Worm (Caenorhabditis elegans) whole organism, late embryonic: ENCODE results near the gene Y38F1A.7.
"Not testable (repeated sequence)": the region's sequence is repeated elsewhere in the genome, so short reads cannot be mapped to it uniquely, and the experiment has no call there.

Experiments
- C08G9.2 ChIP-seq: sonication (generic microtip); optimal IDR thresholded peaks from 2 replicates; lab custom pipeline; 2016; ENCODE audit warnings: mild to moderate bottlenecking, missing genetic modification characterization, moderate library complexity, missing compliant biosample characterization
- C38D4.7 ChIP-seq: fragments of 200-800 bp; sonication (Bioruptor generic); optimal IDR thresholded peaks from 2 replicates; lab custom pipeline; 2018; ENCODE audit warnings: mild to moderate bottlenecking, missing genetic modification characterization, moderate library complexity, missing compliant biosample characterization
- F13H6.1 ChIP-seq: sonication (generic microtip); optimal IDR thresholded peaks from 2 replicates; lab custom pipeline; 2016; ENCODE audit warnings: missing genetic modification characterization, missing compliant biosample characterization
- K09A11.1 ChIP-seq: sonication (generic microtip); optimal IDR thresholded peaks from 2 replicates; lab custom pipeline; 2017; ENCODE audit warnings: antibody characterized with exemption, mild to moderate bottlenecking, missing genetic modification characterization, missing compliant biosample characterization; ENCODE audit not compliant: insufficient read depth
- T23F11.4 ChIP-seq: fragments of 200-800 bp; sonication (Bioruptor generic); optimal IDR thresholded peaks from 2 replicates; lab custom pipeline; 2018; ENCODE audit warnings: mild to moderate bottlenecking, missing genetic modification characterization, missing compliant biosample characterization
- Y22D7AL.16 ChIP-seq: sonication (generic microtip); optimal IDR thresholded peaks from 2 replicates; lab custom pipeline; 2016; ENCODE audit warnings: missing genetic modification characterization, missing compliant biosample characterization
- ama-1 ChIP-seq: fragments of 150-350 bp; optimal IDR thresholded peaks from 2 replicates; lab custom pipeline; 2014
- ceh-18 ChIP-seq: sonication (generic microtip); optimal IDR thresholded peaks from 2 replicates; lab custom pipeline; 2016; ENCODE audit warnings: missing genetic modification characterization, missing compliant biosample characterization
- ceh-2 ChIP-seq: sonication (generic microtip); optimal IDR thresholded peaks from 2 replicates; lab custom pipeline; 2016; ENCODE audit warnings: missing genotype, missing genetic modification characterization, missing compliant biosample characterization
- ceh-24 ChIP-seq: sonication (generic microtip); optimal IDR thresholded peaks from 2 replicates; lab custom pipeline; 2016; ENCODE audit warnings: mild to moderate bottlenecking, missing genetic modification characterization, missing compliant biosample characterization
- ceh-31 ChIP-seq: sonication (generic microtip); optimal IDR thresholded peaks from 2 replicates; lab custom pipeline; 2016; ENCODE audit warnings: missing genetic modification characterization, missing compliant biosample characterization
- ceh-45 ChIP-seq: fragments of 200-800 bp; sonication (Bioruptor generic); IDR thresholded peaks from 2 replicates; pipeline ENCODE4 v1.3.6; 2022; ENCODE audit warnings: missing genetic modification reagents, missing genetic modification characterization, missing compliant biosample characterization
- ceh-48 ChIP-seq: sonication (generic microtip); optimal IDR thresholded peaks from 2 replicates; lab custom pipeline; 2016; ENCODE audit warnings: missing genetic modification characterization, inconsistent platforms, missing compliant biosample characterization
- ceh-6 ChIP-seq: fragments of 200-800 bp; sonication (Bioruptor generic); optimal IDR thresholded peaks from 2 replicates; lab custom pipeline; 2018; ENCODE audit warnings: mild to moderate bottlenecking, missing genetic modification characterization, missing compliant biosample characterization
- dmd-4 ChIP-seq: sonication (generic microtip); optimal IDR thresholded peaks from 2 replicates; lab custom pipeline; 2016; ENCODE audit warnings: borderline replicate concordance, missing genetic modification characterization, missing compliant biosample characterization
- dve-1 ChIP-seq: sonication (generic microtip); optimal IDR thresholded peaks from 2 replicates; lab custom pipeline; 2017; ENCODE audit warnings: antibody characterized with exemption, mild to moderate bottlenecking, missing genetic modification characterization, missing compliant biosample characterization
- elt-4 ChIP-seq: sonication (generic microtip); optimal IDR thresholded peaks from 2 replicates; lab custom pipeline; 2016; ENCODE audit warnings: missing genetic modification characterization, missing compliant biosample characterization
- ets-4 ChIP-seq: sonication (generic microtip); optimal IDR thresholded peaks from 2 replicates; lab custom pipeline; 2016; ENCODE audit warnings: missing genetic modification characterization, missing compliant biosample characterization
- eyg-1 ChIP-seq: sonication (generic microtip); optimal IDR thresholded peaks from 2 replicates; lab custom pipeline; 2016; ENCODE audit warnings: missing genotype, missing genetic modification characterization, missing compliant biosample characterization
- gmeb-2 ChIP-seq: sonication (generic microtip); optimal IDR thresholded peaks from 2 replicates; lab custom pipeline; 2016; ENCODE audit warnings: missing genetic modification characterization, inconsistent platforms, missing compliant biosample characterization
- hlh-30 ChIP-seq: sonication (generic microtip); optimal IDR thresholded peaks from 2 replicates; lab custom pipeline; 2017; ENCODE audit warnings: antibody characterized with exemption, missing genetic modification characterization, missing compliant biosample characterization; ENCODE audit not compliant: insufficient read depth
- hlh-6 ChIP-seq: sonication (generic microtip); optimal IDR thresholded peaks from 2 replicates; lab custom pipeline; 2016; ENCODE audit warnings: missing genotype, missing genetic modification characterization, missing compliant biosample characterization
- hlh-8 ChIP-seq: sonication (generic microtip); optimal IDR thresholded peaks from 2 replicates; lab custom pipeline; 2016; ENCODE audit warnings: missing genotype, missing genetic modification characterization, missing compliant biosample characterization
- lin-11 ChIP-seq: fragments of 200-800 bp; sonication (Bioruptor generic); optimal IDR thresholded peaks from 2 replicates; lab custom pipeline; 2018; ENCODE audit warnings: mild to moderate bottlenecking, missing genetic modification characterization, missing compliant biosample characterization
- mec-3 ChIP-seq: sonication (generic microtip); optimal IDR thresholded peaks from 2 replicates; lab custom pipeline; 2016; ENCODE audit warnings: borderline replicate concordance, missing genetic modification characterization, missing compliant biosample characterization
- nfya-1 ChIP-seq: sonication (generic microtip); optimal IDR thresholded peaks from 2 replicates; lab custom pipeline; 2017; ENCODE audit warnings: missing genetic modification characterization, mild to moderate bottlenecking, missing compliant biosample characterization, antibody characterized with exemption, moderate library complexity
- nhr-232 ChIP-seq: sonication (generic microtip); optimal IDR thresholded peaks from 2 replicates; lab custom pipeline; 2016; ENCODE audit warnings: missing genetic modification characterization, missing compliant biosample characterization
- pha-4 ChIP-seq: fragments of 150-350 bp; optimal IDR thresholded peaks from 2 replicates; lab custom pipeline; 2018; ENCODE audit warnings: missing biosample characterization, missing genetic modification reagents, missing genetic modification characterization
- pros-1 ChIP-seq: fragments of 150-350 bp; optimal IDR thresholded peaks from 2 replicates; lab custom pipeline; 2014; ENCODE audit warnings: missing biosample characterization, missing genetic modification reagents, missing genetic modification characterization
- ref-2 ChIP-seq: sonication (generic microtip); optimal IDR thresholded peaks from 2 replicates; lab custom pipeline; 2016; ENCODE audit warnings: missing genetic modification characterization, missing compliant biosample characterization
- rnt-1 ChIP-seq: sonication (generic microtip); optimal IDR thresholded peaks from 2 replicates; lab custom pipeline; 2016; ENCODE audit warnings: missing genetic modification characterization, missing compliant biosample characterization
- sox-4 ChIP-seq: sonication (generic microtip); optimal IDR thresholded peaks from 2 replicates; lab custom pipeline; 2017; ENCODE audit warnings: mild to moderate bottlenecking, missing genetic modification characterization, inconsistent platforms, missing compliant biosample characterization
- syd-9 ChIP-seq: sonication (generic microtip); optimal IDR thresholded peaks from 2 replicates; lab custom pipeline; 2016; ENCODE audit warnings: mild to moderate bottlenecking, missing genetic modification characterization, moderate library complexity, missing compliant biosample characterization
- unc-3 ChIP-seq, 2 experiments: fragments of 200-800 bp in 1 of 2; sonication (Bioruptor generic) in 1 of 2; sonication (generic microtip) in 1 of 2; conservative IDR thresholded peaks in 1 of 2; optimal IDR thresholded peaks in 1 of 2; 2 replicates each; pipeline versions ENCODE4 v1.3.6 to Lab custom; 2016 to 2022; ENCODE audit warnings: missing compliant biosample characterization in 2 of 2, missing genetic modification characterization in 2 of 2, missing genetic modification reagents in 1 of 2
- unc-42 ChIP-seq: sonication (generic microtip); optimal IDR thresholded peaks from 2 replicates; lab custom pipeline; 2016; ENCODE audit warnings: missing genotype, missing genetic modification characterization, missing compliant biosample characterization
- unc-55 ChIP-seq: sonication (generic microtip); optimal IDR thresholded peaks from 2 replicates; lab custom pipeline; 2017; ENCODE audit warnings: missing biosample characterization, missing genetic modification reagents, missing genetic modification characterization
- zip-5 ChIP-seq: sonication (generic microtip); optimal IDR thresholded peaks from 2 replicates; lab custom pipeline; 2016; ENCODE audit warnings: missing genetic modification characterization, missing compliant biosample characterization
- ztf-16 ChIP-seq: sonication (generic microtip); optimal IDR thresholded peaks from 2 replicates; lab custom pipeline; 2017; ENCODE audit warnings: missing genetic modification characterization, missing compliant biosample characterization

Y38F1A.7 gene

DNA sequence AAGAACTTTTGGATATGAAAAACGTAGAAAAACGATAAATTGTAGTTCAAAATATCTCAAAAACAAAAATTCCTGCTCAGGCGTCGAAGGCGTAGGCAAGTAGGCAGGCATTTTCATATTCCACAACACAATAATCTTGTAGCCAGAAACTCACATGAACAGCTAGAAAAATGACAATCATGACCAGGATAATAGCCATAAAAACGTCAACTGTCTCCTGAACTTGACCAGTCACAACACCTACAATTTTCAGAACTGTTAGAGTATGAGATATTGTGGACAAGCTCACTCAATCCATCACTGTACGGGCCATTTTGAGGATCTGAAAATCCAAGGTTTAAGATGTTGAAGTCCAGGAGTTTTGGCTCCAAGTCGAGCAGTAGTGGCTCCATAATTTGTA lies at the start of gene Y38F1A.7:
TSS of gene Y38F1A.7 (minus strand) at position 392 of the 400 bp plus-strand sequence.
- TF ChIP-seq nfya-1 (no peak), ztf-16 (tag; lab: Kevin White, UChicago) (no peak), zip-5 (no peak), Y22D7AL.16 (tag; lab: Kevin White, UChicago) (no peak), unc-3 (GFP tag; conservative IDR thresholded peaks at IDR 0.05; lab: Robert Waterston, UW) (no peak), unc-3 (tag; optimal IDR thresholded peaks at IDR 0.05; lab: Kevin White, UChicago) (no peak), C38D4.7 (GFP tag; lab: Kevin White, UChicago) (no peak), rnt-1 (tag; lab: Kevin White, UChicago) (no peak), syd-9 (tag; lab: Kevin White, UChicago) (no peak), unc-42 (tag; lab: Kevin White, UChicago) (no peak)

DNA sequence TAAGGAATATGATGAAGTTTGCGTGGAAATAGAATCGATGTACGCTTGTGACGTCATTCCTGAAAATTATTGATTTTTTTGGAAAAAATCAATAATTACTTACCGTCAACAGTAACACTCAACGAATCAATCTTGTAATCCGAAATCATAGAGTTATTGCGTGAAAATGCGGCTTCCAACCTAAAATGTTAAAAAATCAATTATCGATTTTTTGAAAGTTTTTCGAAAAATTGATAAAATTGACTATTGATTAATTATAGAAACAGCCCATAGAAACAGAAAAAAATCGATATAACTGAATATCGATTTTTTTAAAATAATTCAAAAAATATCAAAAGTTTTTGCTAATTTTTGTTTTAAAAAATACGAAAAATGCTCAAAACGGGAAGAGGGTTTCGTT lies 49.5 kb upstream of the Y38F1A.7 start, which contains the start of gene F42G4.7:
TSS of gene F42G4.7 (minus strand) at position 185 of the 400 bp plus-strand sequence.
- TF ChIP-seq pros-1, dmd-4, syd-9 (tag; lab: Kevin White, UChicago): not testable (repeated sequence)

DNA sequence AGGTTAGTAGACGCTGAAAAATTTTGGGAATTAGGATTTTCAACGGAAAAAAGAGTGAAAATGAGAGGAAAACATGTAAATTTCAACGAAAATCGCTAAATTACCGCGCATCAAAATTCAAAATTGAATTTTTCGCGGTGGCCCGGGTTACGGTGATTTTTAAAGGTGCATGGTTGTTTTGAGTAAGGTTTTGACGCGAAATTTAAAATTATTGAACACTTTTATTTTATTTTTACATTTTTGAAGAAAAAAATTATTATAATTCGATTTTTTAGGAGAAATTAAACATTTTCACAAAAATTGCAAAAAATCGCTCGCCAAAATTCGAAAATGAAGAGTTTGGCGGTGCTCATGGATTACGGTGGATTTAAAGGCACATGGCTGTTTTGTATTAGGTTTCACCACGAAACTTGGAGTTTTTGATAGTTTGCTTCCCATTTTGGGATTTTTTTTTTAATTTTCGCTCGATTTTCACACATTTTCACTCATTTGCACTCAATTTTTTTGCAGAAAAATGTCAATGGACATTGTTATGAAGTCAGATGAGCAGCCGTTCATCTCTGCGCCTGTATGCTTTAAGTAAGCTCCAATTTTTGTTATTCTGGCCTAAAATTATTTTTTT lies 45.9 kb upstream of the Y38F1A.7 start, which contains the start of gene puf-6:
TSS of gene puf-6 (minus strand) at position 13 of the 622 bp plus-strand sequence.
- not testable (repeated sequence) for TF ChIP-seq T23F11.4; mec-3 (tag; lab: Kevin White, UChicago); eyg-1

ce11 chrII:13036717-13037116 lies 39.1 kb upstream of the Y38F1A.7 start, which contains the start of gene F18A11.3:
TSS of gene F18A11.3 (minus strand) at chrII:13036841.
- TF ChIP-seq ref-2 (tag; lab: Kevin White, UChicago) (peak; percentile 1), zip-5 (no peak), ceh-48 (peak; percentile 55), lin-11 (tag; lab: Kevin White, UChicago) (no peak)
- TF ChIP-seq, all 69 proteins: peak for 2

ce11 chrII:13031649-13032191 lies 34.1 kb upstream of the Y38F1A.7 start, which contains the start of gene F18A11.2:
TSS of gene F18A11.2 (plus strand) at chrII:13031699.
- not testable (repeated sequence) for TF ChIP-seq gmeb-2; hlh-30 (tag; lab: Kevin White, UChicago); K09A11.1 (tag; lab: Kevin White, UChicago)

DNA sequence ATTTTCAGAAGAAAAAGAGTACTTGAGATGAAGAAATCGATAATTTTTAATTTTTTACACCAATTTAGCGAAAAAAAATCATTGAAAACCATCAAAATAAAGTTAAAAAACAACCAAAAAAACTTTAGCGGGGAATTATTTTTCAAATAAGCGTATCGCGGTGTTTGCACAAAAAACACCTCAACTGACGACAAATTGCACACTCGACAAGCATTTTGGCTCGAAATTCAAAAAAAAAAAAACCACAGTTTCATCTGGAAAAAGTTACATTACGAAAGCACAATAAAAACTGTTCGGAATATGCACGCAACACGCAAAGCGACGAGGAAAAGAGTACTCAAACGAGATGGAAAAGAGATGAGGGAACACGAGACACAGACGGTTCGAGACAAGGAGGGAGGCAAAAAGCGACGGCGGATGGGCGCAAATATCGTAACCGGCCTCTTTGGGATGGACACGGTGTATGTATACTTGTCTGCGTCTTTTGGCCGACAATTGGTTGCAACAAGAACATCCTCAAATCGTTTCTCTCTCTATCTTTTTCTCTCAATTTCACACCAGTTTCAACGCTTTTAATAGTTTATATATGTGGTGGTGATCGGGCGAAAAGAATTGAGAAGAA lies 33.1 kb upstream of the Y38F1A.7 start:
- no peak for TF ChIP-seq sox-4 (tag; lab: Kevin White, UChicago)
- TF ChIP-seq C08G9.2: no peak
- TF ChIP-seq mec-3 (tag; lab: Kevin White, UChicago): no peak
- no peak for TF ChIP-seq ceh-6
- TF ChIP-seq pros-1 (tag; lab: Kevin White, UChicago): peak; percentile 48
- TF ChIP-seq unc-55: peak; percentile 39
- TF ChIP-seq dve-1: peak; percentile 69
- no peak for TF ChIP-seq ama-1
- TF ChIP-seq pha-4 (tag; lab: Kevin White, UChicago): no peak
- no peak for TF ChIP-seq hlh-6 (tag; lab: Kevin White, UChicago)
- TF ChIP-seq ceh-45 (GFP tag; lab: Robert Waterston, UW): no peak
- TF ChIP-seq F13H6.1 (tag; lab: Kevin White, UChicago): peak; percentile 20
- TF ChIP-seq ceh-31: peak; percentile 18
- TF ChIP-seq unc-3 (GFP tag; conservative IDR thresholded peaks at IDR 0.05; lab: Robert Waterston, UW): no peak
- no peak for TF ChIP-seq unc-3 (tag; optimal IDR thresholded peaks at IDR 0.05; lab: Kevin White, UChicago)
- TF ChIP-seq T23F11.4: no peak
- no peak for TF ChIP-seq nhr-232 (tag; lab: Kevin White, UChicago)
- peak; percentile 50 for TF ChIP-seq ceh-18
- peak; percentile 25 for TF ChIP-seq ets-4 (tag; lab: Kevin White, UChicago)
- TF ChIP-seq elt-4 (tag; lab: Kevin White, UChicago): no peak
- peak; percentile 4 for TF ChIP-seq ceh-2
- TF ChIP-seq hlh-8: peak; percentile 12
- peak; percentile 80 for TF ChIP-seq nfya-1
- no peak for TF ChIP-seq ceh-24
